Fruit fly (Drosophila melanogaster) whole organism, embryonic: Measurements from ENCODE around the gene ct.
A peak's percentile ranks its signal among the peaks of the same experiment; 100 is the strongest.

Experiments
- Antp ChIP-seq: fragments of 200-800 bp; sonication (Bioruptor generic); optimal IDR thresholded peaks from 3 replicates; lab custom pipeline; 2016; ENCODE audit warnings: missing biosample characterization, missing genetic modification characterization
- Awh ChIP-seq: fragments of 200-800 bp; sonication (Bioruptor generic); IDR thresholded peaks from 2 replicates; pipeline ENCODE4, ENCODE4 v1.3.6; 2022; ENCODE audit warnings: missing biosample characterization, missing genetic modification characterization
- B-H1 ChIP-seq: fragments of 200-800 bp; sonication (Bioruptor generic); IDR thresholded peaks from 3 replicates; pipeline ENCODE4 v1.3.6; 2022; ENCODE audit warnings: missing biosample characterization, missing genetic modification characterization
- B-H2 ChIP-seq: fragments of 200-800 bp; sonication (Bioruptor generic); optimal IDR thresholded peaks from 2 replicates; lab custom pipeline; 2018; ENCODE audit warnings: missing biosample characterization, mild to moderate bottlenecking, missing genetic modification characterization
- CG12104 ChIP-seq: fragments of 200-800 bp; sonication (Bioruptor generic); optimal IDR thresholded peaks from 3 replicates; lab custom pipeline; 2016; ENCODE audit warnings: missing biosample characterization, missing genetic modification characterization
- CG12219 ChIP-seq: fragments of 200-800 bp; sonication (Bioruptor generic); optimal IDR thresholded peaks from 3 replicates; lab custom pipeline; 2018; ENCODE audit warnings: missing biosample characterization, mild to moderate bottlenecking, missing genetic modification characterization
- CG12391 ChIP-seq: fragments of 200-800 bp; sonication (Bioruptor generic); optimal IDR thresholded peaks from 3 replicates; lab custom pipeline; 2018; ENCODE audit warnings: missing biosample characterization, mild to moderate bottlenecking, missing genetic modification characterization, moderate library complexity
- CG15073 ChIP-seq: fragments of 200-800 bp; sonication (Bioruptor generic); optimal IDR thresholded peaks from 2 replicates; lab custom pipeline; 2016; ENCODE audit warnings: missing biosample characterization, missing genetic modification characterization
- CG18764 ChIP-seq: fragments of 200-800 bp; sonication (Bioruptor generic); optimal IDR thresholded peaks from 3 replicates; lab custom pipeline; 2016; ENCODE audit warnings: missing biosample characterization, missing genetic modification characterization
- CG2199 ChIP-seq: fragments of 200-800 bp; sonication (Bioruptor generic); IDR thresholded peaks from 3 replicates; pipeline ENCODE4 v1.3.6; 2022; ENCODE audit warnings: missing biosample characterization, missing genetic modification characterization
- CG30020 ChIP-seq: fragments of 200-800 bp; optimal IDR thresholded peaks from 2 replicates; lab custom pipeline; 2019; ENCODE audit warnings: missing biosample characterization, mild to moderate bottlenecking, missing genetic modification characterization, moderate library complexity
- CG32772 ChIP-seq: fragments of 200-800 bp; sonication (Bioruptor generic); IDR thresholded peaks from 2 replicates; pipeline ENCODE4 v1.3.6; 2022; ENCODE audit warnings: missing biosample characterization, missing genetic modification characterization
- CG4282 ChIP-seq: fragments of 200-800 bp; sonication (Bioruptor generic); optimal IDR thresholded peaks from 2 replicates; lab custom pipeline; 2016; ENCODE audit warnings: missing biosample characterization, missing genetic modification characterization
- CG4617 ChIP-seq: fragments of 200-800 bp; sonication (Bioruptor generic); optimal IDR thresholded peaks from 3 replicates; lab custom pipeline; 2016; ENCODE audit warnings: missing biosample characterization, missing genetic modification characterization, borderline replicate concordance
- CG4820 ChIP-seq: fragments of 200-800 bp; sonication (Bioruptor generic); optimal IDR thresholded peaks from 3 replicates; lab custom pipeline; 2016; ENCODE audit warnings: missing biosample characterization, missing genetic modification characterization
- CG7357 ChIP-seq: fragments of 200-800 bp; sonication (Bioruptor generic); IDR thresholded peaks from 3 replicates; pipeline ENCODE4 v1.3.6; 2022; ENCODE audit warnings: missing biosample characterization, missing genetic modification characterization
- CG8281 ChIP-seq: fragments of 200-800 bp; sonication (Bioruptor generic); optimal IDR thresholded peaks from 2 replicates; lab custom pipeline; 2018; ENCODE audit warnings: missing biosample characterization, mild to moderate bottlenecking, missing genetic modification characterization, moderate library complexity
- CG9876 ChIP-seq: fragments of 200-800 bp; sonication (Bioruptor generic); optimal IDR thresholded peaks from 2 replicates; lab custom pipeline; 2016; ENCODE audit warnings: missing biosample characterization, missing genetic modification characterization
- Camta ChIP-seq: fragments of 200-800 bp; sonication (Bioruptor generic); optimal IDR thresholded peaks from 2 replicates; lab custom pipeline; 2016; ENCODE audit warnings: missing biosample characterization, missing genetic modification characterization
- Dek ChIP-seq: fragments of 200-800 bp; sonication (Bioruptor generic); optimal IDR thresholded peaks from 3 replicates; lab custom pipeline; 2019; ENCODE audit warnings: missing biosample characterization, mild to moderate bottlenecking, missing genetic modification characterization, moderate library complexity
- Dip3 ChIP-seq: fragments of 200-800 bp; sonication (Bioruptor generic); optimal IDR thresholded peaks from 3 replicates; lab custom pipeline; 2016; ENCODE audit warnings: missing biosample characterization, missing genetic modification characterization
- HmgZ ChIP-seq: fragments of 200-800 bp; sonication (Bioruptor generic); optimal IDR thresholded peaks from 2 replicates; lab custom pipeline; 2018; ENCODE audit warnings: missing biosample characterization, mild to moderate bottlenecking, missing genetic modification characterization
- Lhr ChIP-seq: fragments of 200-800 bp; sonication (Bioruptor generic); optimal IDR thresholded peaks from 3 replicates; lab custom pipeline; 2017; ENCODE audit warnings: mild to moderate bottlenecking, missing biosample characterization, missing genetic modification reagents, missing genetic modification characterization
- MBD-R2 ChIP-seq: fragments of 200-800 bp; sonication (Bioruptor generic); IDR thresholded peaks from 2 replicates; pipeline ENCODE4 v1.3.6; 2022; ENCODE audit warnings: missing biosample characterization, missing genetic modification characterization
- Oli ChIP-seq: fragments of 200-800 bp; sonication (Bioruptor generic); optimal IDR thresholded peaks from 2 replicates; lab custom pipeline; 2018; ENCODE audit warnings: missing biosample characterization, mild to moderate bottlenecking, missing genetic modification characterization, moderate library complexity
- Spps ChIP-seq: fragments of 200-800 bp; sonication (Bioruptor generic); optimal IDR thresholded peaks from 2 replicates; lab custom pipeline; 2018; ENCODE audit warnings: missing biosample characterization, mild to moderate bottlenecking, missing genetic modification characterization
- Tbp ChIP-seq: fragments of >200 bp; optimal IDR thresholded peaks from 2 replicates; lab custom pipeline; 2018; ENCODE audit warnings: missing biosample characterization, missing genetic modification characterization
- Usf ChIP-seq: fragments of 200-800 bp; sonication (Bioruptor generic); optimal IDR thresholded peaks from 2 replicates; lab custom pipeline; 2017; ENCODE audit warnings: missing genotype, missing biosample characterization, missing genetic modification characterization
- abd-A ChIP-seq: fragments of 200-800 bp; sonication (Bioruptor generic); optimal IDR thresholded peaks from 3 replicates; lab custom pipeline; 2019; ENCODE audit warnings: missing biosample characterization, mild to moderate bottlenecking, missing genetic modification characterization, moderate library complexity
- aop ChIP-seq: fragments of 200-800 bp; sonication (Bioruptor generic); IDR thresholded peaks from 2 replicates; pipeline ENCODE4 v1.3.6; 2022; ENCODE audit warnings: missing biosample characterization, missing genetic modification characterization
- ap ChIP-seq: fragments of 200-800 bp; sonication (Bioruptor generic); IDR thresholded peaks from 2 replicates; pipeline ENCODE4 v1.3.6; 2022; ENCODE audit warnings: missing biosample characterization, missing genetic modification characterization
- cas ChIP-seq: fragments of 200-800 bp; sonication (Bioruptor generic); IDR thresholded peaks from 2 replicates; pipeline ENCODE4 v1.3.6; 2022; ENCODE audit warnings: missing biosample characterization, missing genetic modification characterization
- cato ChIP-seq: fragments of 200-800 bp; sonication (Bioruptor generic); optimal IDR thresholded peaks from 2 replicates; lab custom pipeline; 2016; ENCODE audit warnings: missing biosample characterization, missing genetic modification characterization, borderline replicate concordance
- croc ChIP-seq: fragments of 200-800 bp; sonication (Bioruptor generic); conservative IDR thresholded peaks from 3 replicates; pipeline ENCODE4 v1.3.6; 2022; ENCODE audit warnings: missing biosample characterization, missing genetic modification characterization
- crp ChIP-seq, 2 experiments: fragments of 200-800 bp; sonication (Bioruptor generic); optimal IDR thresholded peaks; 2 replicates in 1 of 2; 3 replicates in 1 of 2; lab custom pipeline; 2017; ENCODE audit warnings: missing biosample characterization in 2 of 2, missing genetic modification characterization in 2 of 2, mild to moderate bottlenecking in 1 of 2, moderate library complexity in 1 of 2
- jumu ChIP-seq: fragments of 200-800 bp; sonication (Bioruptor generic); optimal IDR thresholded peaks from 3 replicates; lab custom pipeline; 2016; ENCODE audit warnings: missing biosample characterization, missing genetic modification characterization
- mld ChIP-seq: fragments of 200-800 bp; sonication (Bioruptor generic); IDR thresholded peaks from 3 replicates; pipeline ENCODE4 v1.3.6; 2022; ENCODE audit warnings: missing biosample characterization, missing genetic modification characterization; ENCODE audit not compliant: partially characterized antibody
- nau ChIP-seq: fragments of 200-800 bp; sonication (Bioruptor generic); optimal IDR thresholded peaks from 3 replicates; lab custom pipeline; 2017; ENCODE audit warnings: missing biosample characterization, mild to moderate bottlenecking, missing genetic modification characterization, missing genetic modification reagents
- nerfin-1 ChIP-seq: fragments of 200-800 bp; sonication (Bioruptor generic); optimal IDR thresholded peaks from 3 replicates; lab custom pipeline; 2019; ENCODE audit warnings: missing biosample characterization, mild to moderate bottlenecking, missing genetic modification characterization, moderate library complexity
- nom ChIP-seq: fragments of 200-800 bp; sonication (Bioruptor generic); optimal IDR thresholded peaks from 2 replicates; lab custom pipeline; 2017; ENCODE audit warnings: missing biosample characterization, missing genetic modification characterization, mild to moderate bottlenecking, moderate library complexity, missing genetic modification reagents
- otp ChIP-seq: fragments of 200-800 bp; sonication (Bioruptor generic); IDR thresholded peaks from 3 replicates; pipeline ENCODE4, ENCODE4 v1.3.6; 2022; ENCODE audit warnings: missing biosample characterization, missing genetic modification characterization
- pros ChIP-seq: fragments of 200-800 bp; sonication (Bioruptor generic); optimal IDR thresholded peaks from 3 replicates; lab custom pipeline; 2019; ENCODE audit warnings: missing biosample characterization, mild to moderate bottlenecking, missing genetic modification characterization, moderate library complexity
- pum ChIP-seq: fragments of 200-800 bp; sonication (Bioruptor generic); optimal IDR thresholded peaks from 2 replicates; lab custom pipeline; 2016; ENCODE audit warnings: missing biosample characterization, missing genetic modification characterization
- shn ChIP-seq: fragments of 200-800 bp; sonication (Bioruptor generic); optimal IDR thresholded peaks from 3 replicates; lab custom pipeline; 2016; ENCODE audit warnings: missing biosample characterization, missing genetic modification characterization
- sr ChIP-seq: fragments of 200-800 bp; sonication (Bioruptor generic); IDR thresholded peaks from 3 replicates; pipeline ENCODE4 v1.3.6; 2022; ENCODE audit warnings: missing biosample characterization, missing genetic modification characterization
- stwl ChIP-seq: fragments of 200-800 bp; sonication (Bioruptor generic); optimal IDR thresholded peaks from 3 replicates; lab custom pipeline; 2018; ENCODE audit warnings: missing biosample characterization, mild to moderate bottlenecking, missing genetic modification characterization, moderate library complexity
- tx ChIP-seq: fragments of 200-800 bp; sonication (Bioruptor generic); optimal IDR thresholded peaks from 2 replicates; lab custom pipeline; 2016; ENCODE audit warnings: missing biosample characterization, missing genetic modification characterization
- zen ChIP-seq: fragments of 200-800 bp; sonication (Bioruptor generic); optimal IDR thresholded peaks from 3 replicates; lab custom pipeline; 2018; ENCODE audit warnings: missing biosample characterization, mild to moderate bottlenecking, missing genetic modification characterization, moderate library complexity

ct gene

DNA sequence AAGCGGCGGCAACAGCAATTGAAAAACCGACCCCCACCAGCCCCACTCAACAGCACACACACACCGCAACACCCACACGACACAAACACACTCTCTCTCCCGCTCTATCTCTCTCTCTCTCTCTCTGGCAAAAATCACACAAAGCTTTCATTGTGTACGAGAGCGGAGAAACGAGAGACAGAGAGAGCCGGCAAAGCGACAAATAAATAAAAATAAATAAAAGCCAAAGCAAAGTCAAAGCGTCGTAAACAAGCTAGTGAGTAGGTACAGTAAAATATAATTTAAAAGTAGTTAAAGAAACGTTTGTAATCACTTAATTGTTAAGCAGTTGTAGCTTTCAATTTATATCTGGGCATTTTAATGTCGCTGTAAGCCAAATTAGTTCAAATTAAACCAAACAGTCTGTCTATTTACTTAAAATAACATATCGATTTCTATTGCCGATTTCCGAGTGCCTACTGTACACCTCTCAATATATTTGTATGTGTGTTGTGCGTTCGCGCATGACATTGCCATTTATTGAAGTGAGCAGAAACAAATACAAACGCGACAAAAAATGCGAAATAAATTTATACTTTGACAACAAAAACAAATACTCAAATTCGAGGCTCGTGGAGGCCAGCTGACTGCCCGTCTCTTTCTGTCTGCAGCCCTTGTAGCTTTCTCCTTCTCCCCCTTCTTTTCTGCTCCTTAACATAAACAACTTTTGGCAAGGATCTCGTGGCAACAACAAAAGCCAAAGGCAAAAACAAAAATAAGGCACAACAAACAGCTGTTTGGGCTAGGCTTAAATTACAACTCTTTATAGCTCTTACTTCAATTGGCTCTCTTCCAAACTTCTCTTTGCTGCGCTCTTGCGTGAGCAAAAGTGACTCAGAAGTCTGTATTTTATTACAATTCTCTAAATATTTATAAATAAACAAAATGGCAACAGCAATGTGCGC, 88.8 kb downstream of the ct start (continued):
- TF ChIP-seq B-H2 (GFP tag; lab: Kevin White, UChicago) (peak; percentile 98), CG4282 (GFP tag; lab: Kevin White, UChicago) (peak; percentile 42), CG30020 (tag; lab: Kevin White, UChicago) (peak; percentile 41), croc (peak; percentile 54), CG18764 (GFP tag; lab: Kevin White, UChicago) (peak; percentile 56), Usf (peak; percentile 75), cato (peak; percentile 57), CG7357 (peak; percentile 83), crp (GFP tag; optimal IDR thresholded peaks at IDR 0.05; lab: Kevin White, UChicago) (peak in 1 of 2 experiments; percentile 49), mld (GFP tag; lab: Robert Waterston, UW) (no peak), Lhr (GFP tag; lab: Kevin White, UChicago) (no peak), HmgZ (tag; lab: Kevin White, UChicago) (peak; percentile 97), CG4820 (GFP tag; lab: Kevin White, UChicago) (peak; percentile 75), zen (tag; lab: Kevin White, UChicago) (peak; percentile 57), cas (peak; percentile 87), nom (GFP tag; lab: Kevin White, UChicago) (peak; percentile 81), pum (peak; percentile 74), Dek (tag; lab: Kevin White, UChicago) (peak; percentile 95), jumu (GFP tag; lab: Kevin White, UChicago) (peak; percentile 73), CG15073 (GFP tag; lab: Kevin White, UChicago) (peak; percentile 24), Oli (tag; lab: Kevin White, UChicago) (peak; percentile 90), CG12104 (peak; percentile 80), ap (peak; percentile 56; the same call in 1 of the 2 replicates), aop (GFP tag; lab: Robert Waterston, UW) (no peak), Camta (GFP tag; lab: Kevin White, UChicago) (peak; percentile 57), CG8281 (tag; lab: Kevin White, UChicago) (peak; percentile 72), shn (GFP tag; lab: Kevin White, UChicago) (peak; percentile 78), Spps (tag; lab: Kevin White, UChicago) (no peak), Awh (peak; percentile 53; the same call in 1 of the 2 replicates), CG32772 (GFP tag; lab: Robert Waterston, UW) (peak; percentile 84), CG9876 (GFP tag; lab: Kevin White, UChicago) (peak; percentile 67), nau (peak; percentile 82), pros (GFP tag; lab: Kevin White, UChicago) (no peak), CG2199 (GFP tag; lab: Robert Waterston, UW) (no peak), tx (GFP tag; lab: Kevin White, UChicago) (peak; percentile 85), CG12391 (tag; lab: Kevin White, UChicago) (peak; percentile 88), sr (GFP tag; lab: Robert Waterston, UW) (peak; percentile 78), MBD-R2 (GFP tag; lab: Robert Waterston, UW) (peak; percentile 82), Tbp (GFP tag; lab: Kevin White, UChicago) (no peak), Antp (GFP tag; lab: Kevin White, UChicago) (peak; percentile 79), CG4617 (GFP tag; lab: Kevin White, UChicago) (peak; percentile 45), stwl (tag; lab: Kevin White, UChicago) (no peak), abd-A (peak; percentile 94), nerfin-1 (tag; lab: Kevin White, UChicago) (peak; percentile 67), otp (GFP tag; lab: Robert Waterston, UW) (peak; percentile 78), B-H1 (GFP tag; lab: Robert Waterston, UW) (peak; percentile 72), CG12219 (GFP tag; lab: Kevin White, UChicago) (peak; percentile 88), Dip3 (GFP tag; lab: Kevin White, UChicago) (peak; percentile 93)
